Worm (Caenorhabditis elegans): Measurements from ENCODE around the gene lcmt-1.
A peak's percentile ranks its signal among the peaks of the same experiment; 100 is the strongest.

lcmt-1 gene

DNA sequence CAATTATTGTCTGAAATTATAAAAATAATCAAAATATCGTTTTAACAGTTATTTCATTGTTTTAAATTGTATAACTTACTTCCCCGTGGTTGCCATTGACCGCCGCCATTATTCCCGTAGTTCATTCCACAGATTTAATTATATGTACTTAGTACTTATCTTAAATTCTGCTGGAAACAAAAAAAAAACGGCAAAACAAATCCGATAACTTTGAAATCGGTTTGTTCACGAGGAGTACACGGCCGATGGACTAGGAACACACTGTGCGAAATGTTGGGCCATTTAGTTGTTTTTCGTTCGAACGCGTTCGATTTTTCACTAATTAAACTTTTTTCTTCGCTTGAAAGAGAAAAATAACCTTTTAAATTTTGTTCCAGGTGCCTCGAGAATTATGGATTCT lies at the start of gene lcmt-1, which contains the start of gene B0285.3:
Gene lcmt-1 (plus strand): TSS at position 377 of the 400 bp plus-strand sequence.
Gene B0285.3 (minus strand): TSS at position 267 of the 400 bp plus-strand sequence.
- TF ChIP-seq elt-1 (tag; optimal IDR thresholded peaks at IDR 0.05) (no peak), Y55F3AM.14 (GFP tag; optimal IDR thresholded peaks at IDR 0.05) (no peak), C34F6.9 (tag; optimal IDR thresholded peaks at IDR 0.05) (peak; percentile 50), sma-3 (GFP tag; optimal IDR thresholded peaks at IDR 0.05) (peak; percentile 39), gmeb-1 (tag; optimal IDR thresholded peaks at IDR 0.05) (peak; percentile 54), ztf-4 (tag; optimal IDR thresholded peaks at IDR 0.05) (no peak), snpc-4 (tag; optimal IDR thresholded peaks at IDR 0.05) (no peak), nhr-237 (tag; optimal IDR thresholded peaks at IDR 0.05) (no peak), nhr-21 (tag; optimal IDR thresholded peaks at IDR 0.05) (no peak), unc-55 (GFP tag; optimal IDR thresholded peaks at IDR 0.05) (peak; percentile 40), nhr-12 (tag; optimal IDR thresholded peaks at IDR 0.05) (no peak), ztf-1 (GFP tag; conservative IDR thresholded peaks at IDR 0.05) (no peak), nhr-25 (tag; optimal IDR thresholded peaks at IDR 0.05) (peak; percentile 29), blmp-1 (tag; optimal IDR thresholded peaks at IDR 0.05; ENCODE audit: insufficient read depth) (no peak), unc-39 (tag; optimal IDR thresholded peaks at IDR 0.05) (no peak), lin-13 (GFP tag; optimal IDR thresholded peaks at IDR 0.05) (no peak), mdl-1 (tag; optimal IDR thresholded peaks at IDR 0.05) (no peak), lsy-2 (tag; optimal IDR thresholded peaks at IDR 0.05) (peak in 1 of 2 experiments; percentile 68), dmd-4 (tag; optimal IDR thresholded peaks at IDR 0.05) (no peak), ceh-82 (tag; optimal IDR thresholded peaks at IDR 0.05) (no peak), zag-1 (tag; optimal IDR thresholded peaks at IDR 0.05) (no peak), alr-1 (tag; optimal IDR thresholded peaks at IDR 0.05) (no peak), egl-27 (tag; optimal IDR thresholded peaks at IDR 0.05) (no peak), sma-9 (GFP tag; optimal IDR thresholded peaks at IDR 0.05) (peak; percentile 17), sma-9 (tag; optimal IDR thresholded peaks at IDR 0.05) (no peak), R02D3.7 (tag; optimal IDR thresholded peaks at IDR 0.05) (no peak), crh-2 (tag; optimal IDR thresholded peaks at IDR 0.05) (peak; percentile 24), lin-11 (tag; optimal IDR thresholded peaks at IDR 0.05) (no peak), F13H6.1 (tag; optimal IDR thresholded peaks at IDR 0.05) (peak; percentile 43)

ce11 chrIII:4294153-4294862 lies 48.9 kb upstream of the lcmt-1 start, which contains the start of the genes nth-1 and R10E4.7:
Gene nth-1, minus strand, starts transcription at chrIII:4294253.
Gene R10E4.7, plus strand, starts transcription at chrIII:4294812.
- no peak for TF ChIP-seq egl-27 (tag; optimal IDR thresholded peaks at IDR 0.05)
- TF ChIP-seq nhr-12 (tag; optimal IDR thresholded peaks at IDR 0.05) = no peak

ce11 chrIII:4300989-4301498 lies 42.2 kb upstream of the lcmt-1 start, which contains the start of gene R10E4.11:
Gene R10E4.11, minus strand, starts transcription at chrIII:4301039.
- no peak for TF ChIP-seq mab-5 (tag; optimal IDR thresholded peaks at IDR 0.05)
- TF ChIP-seq peb-1 (tag; optimal IDR thresholded peaks at IDR 0.05) = no peak
- no peak for TF ChIP-seq mdl-1 (tag; optimal IDR thresholded peaks at IDR 0.05)
- TF ChIP-seq unc-62 (GFP tag; optimal IDR thresholded peaks at IDR 0.05) = no peak
- TF ChIP-seq nhr-25 (tag; optimal IDR thresholded peaks at IDR 0.05) = no peak
- no peak for TF ChIP-seq elt-1 (tag; optimal IDR thresholded peaks at IDR 0.05)
- no peak for TF ChIP-seq nhr-11 (tag; optimal IDR thresholded peaks at IDR 0.05)
- no peak for TF ChIP-seq nhr-77 (tag; optimal IDR thresholded peaks at IDR 0.05)

- TF ChIP-seq aly-2 (tag; optimal IDR thresholded peaks at IDR 0.05) = no peak
- TF ChIP-seq lin-11 (tag; optimal IDR thresholded peaks at IDR 0.05) = no peak
- no peak for TF ChIP-seq ceh-82 (tag; optimal IDR thresholded peaks at IDR 0.05)
- TF ChIP-seq nhr-21 (tag; optimal IDR thresholded peaks at IDR 0.05) = no peak
- TF ChIP-seq ama-1 (optimal IDR thresholded peaks at IDR 0.05) = no peak
- TF ChIP-seq dmd-4 (tag; optimal IDR thresholded peaks at IDR 0.05) = no peak
- no peak for TF ChIP-seq fos-1 (tag; optimal IDR thresholded peaks at IDR 0.05)
- no peak for TF ChIP-seq alr-1 (tag; optimal IDR thresholded peaks at IDR 0.05)
- no peak for TF ChIP-seq ztf-4 (tag; optimal IDR thresholded peaks at IDR 0.05)
- no peak for TF ChIP-seq egl-27 (tag; optimal IDR thresholded peaks at IDR 0.05)
- TF ChIP-seq nhr-25 (tag; optimal IDR thresholded peaks at IDR 0.05) = no peak
- TF ChIP-seq lin-13 (GFP tag; optimal IDR thresholded peaks at IDR 0.05) = no peak
- no peak for TF ChIP-seq lsy-2 (tag; optimal IDR thresholded peaks at IDR 0.05)
- TF ChIP-seq ztf-11 (tag; optimal IDR thresholded peaks at IDR 0.05) = no peak
- no peak for TF ChIP-seq mdl-1 (tag; optimal IDR thresholded peaks at IDR 0.05)
- TF ChIP-seq gmeb-1 (tag; optimal IDR thresholded peaks at IDR 0.05) = no peak
- no peak for TF ChIP-seq zag-1 (tag; optimal IDR thresholded peaks at IDR 0.05)
- no peak for TF ChIP-seq unc-55 (GFP tag; optimal IDR thresholded peaks at IDR 0.05)
- no peak for TF ChIP-seq crh-2 (tag; optimal IDR thresholded peaks at IDR 0.05)
- no peak for TF ChIP-seq skn-1 (tag; optimal IDR thresholded peaks at IDR 0.05)
Measured at ce11 chrIII:4302293-4302692, 41.0 kb upstream of the lcmt-1 start, which contains the start of gene R10E4.9. Gene R10E4.9, minus strand, starts transcription at chrIII:4302393.
